Fruit fly (Drosophila melanogaster) whole organism, embryonic: ENCODE measurements around the gene RpL14.

Source experiments
- Ada2b ChIP-seq: fragments of 200-800 bp; sonication (Bioruptor generic); IDR thresholded peaks from 2 replicates; pipeline ENCODE4 v1.3.6; 2022; ENCODE audit warnings: missing biosample characterization, missing genetic modification characterization
- Awh ChIP-seq: fragments of 200-800 bp; sonication (Bioruptor generic); IDR thresholded peaks from 2 replicates; pipeline ENCODE4, ENCODE4 v1.3.6; 2022; ENCODE audit warnings: missing biosample characterization, missing genetic modification characterization
- B-H2 ChIP-seq: fragments of 200-800 bp; sonication (Bioruptor generic); optimal IDR thresholded peaks from 2 replicates; lab custom pipeline; 2018; ENCODE audit warnings: missing biosample characterization, mild to moderate bottlenecking, missing genetic modification characterization
- BtbVII ChIP-seq: fragments of 200-800 bp; sonication (Bioruptor generic); optimal IDR thresholded peaks from 3 replicates; lab custom pipeline; 2017; ENCODE audit warnings: missing biosample characterization, mild to moderate bottlenecking, missing genetic modification characterization
- CG15011 ChIP-seq: fragments of 200-800 bp; sonication (Bioruptor generic); optimal IDR thresholded peaks from 3 replicates; lab custom pipeline; 2018; ENCODE audit warnings: missing biosample characterization, mild to moderate bottlenecking, missing genetic modification characterization
- CG1602 ChIP-seq: fragments of 200-800 bp; sonication (Bioruptor generic); optimal IDR thresholded peaks from 3 replicates; lab custom pipeline; 2016; ENCODE audit warnings: missing biosample characterization, missing genetic modification characterization
- CG1647 ChIP-seq: fragments of 200-800 bp; sonication (Bioruptor generic); optimal IDR thresholded peaks from 3 replicates; lab custom pipeline; 2016; ENCODE audit warnings: missing biosample characterization, missing genetic modification characterization
- CG17912 ChIP-seq: fragments of 200-800 bp; sonication (Bioruptor generic); optimal IDR thresholded peaks from 2 replicates; lab custom pipeline; 2018; ENCODE audit warnings: missing biosample characterization, mild to moderate bottlenecking, missing genetic modification characterization
- CG18262 ChIP-seq: fragments of 200-800 bp; optimal IDR thresholded peaks from 3 replicates; lab custom pipeline; 2019; ENCODE audit warnings: missing biosample characterization, mild to moderate bottlenecking, missing genetic modification characterization, moderate library complexity
- CG2116 ChIP-seq: fragments of 200-800 bp; sonication (Bioruptor generic); optimal IDR thresholded peaks from 3 replicates; lab custom pipeline; 2018; ENCODE audit warnings: missing biosample characterization, mild to moderate bottlenecking, missing genetic modification characterization
- CG31224 ChIP-seq: fragments of 200-800 bp; sonication (Bioruptor generic); IDR thresholded peaks from 2 replicates; pipeline ENCODE4 v1.3.6; 2022; ENCODE audit warnings: missing biosample characterization, missing genetic modification characterization
- CG34422 ChIP-seq: fragments of 200-800 bp; sonication (Bioruptor generic); IDR thresholded peaks from 3 replicates; pipeline ENCODE4 v1.3.6; 2022; ENCODE audit warnings: missing biosample characterization, missing genetic modification characterization
- CG3838 ChIP-seq: fragments of 200-800 bp; sonication (Bioruptor generic); optimal IDR thresholded peaks from 3 replicates; lab custom pipeline; 2016; ENCODE audit warnings: missing biosample characterization, missing genetic modification characterization
- CG6254 ChIP-seq: fragments of 200-800 bp; sonication (Bioruptor generic); optimal IDR thresholded peaks from 3 replicates; lab custom pipeline; 2017; ENCODE audit warnings: mild to moderate bottlenecking, missing biosample characterization, missing genetic modification reagents, missing genetic modification characterization
- CG7357 ChIP-seq: fragments of 200-800 bp; sonication (Bioruptor generic); IDR thresholded peaks from 3 replicates; pipeline ENCODE4 v1.3.6; 2022; ENCODE audit warnings: missing biosample characterization, missing genetic modification characterization
- CHES-1-like ChIP-seq: fragments of 200-800 bp; sonication (Bioruptor generic); optimal IDR thresholded peaks from 2 replicates; lab custom pipeline; 2016; ENCODE audit warnings: missing biosample characterization, missing genetic modification characterization
- E2f2 ChIP-seq: fragments of 200-800 bp; sonication (Bioruptor generic); IDR thresholded peaks from 2 replicates; pipeline ENCODE4 v1.3.6; 2022; ENCODE audit warnings: missing biosample characterization, missing genetic modification characterization
- Gug ChIP-seq: fragments of 200-800 bp; sonication (Bioruptor generic); IDR thresholded peaks from 4 replicates; pipeline ENCODE4 v1.3.6; 2022; ENCODE audit warnings: missing biosample characterization, missing genetic modification characterization
- HHEX ChIP-seq: fragments of 200-800 bp; sonication (Bioruptor generic); optimal IDR thresholded peaks from 3 replicates; lab custom pipeline; 2017; ENCODE audit warnings: missing biosample characterization, mild to moderate bottlenecking, missing genetic modification characterization, missing genetic modification reagents
- HmgZ ChIP-seq: fragments of 200-800 bp; sonication (Bioruptor generic); optimal IDR thresholded peaks from 2 replicates; lab custom pipeline; 2018; ENCODE audit warnings: missing biosample characterization, mild to moderate bottlenecking, missing genetic modification characterization
- Jarid2 ChIP-seq: fragments of 200-800 bp; sonication (Bioruptor generic); optimal IDR thresholded peaks from 3 replicates; lab custom pipeline; 2017; ENCODE audit warnings: mild to moderate bottlenecking, missing biosample characterization, missing genetic modification reagents, missing genetic modification characterization
- Nf-YA ChIP-seq: fragments of 200-800 bp; sonication (Bioruptor generic); IDR thresholded peaks from 2 replicates; pipeline ENCODE4 v1.3.6; 2022; ENCODE audit warnings: missing biosample characterization, missing genetic modification characterization
- Nf-YC ChIP-seq: fragments of 200-800 bp; optimal IDR thresholded peaks from 3 replicates; lab custom pipeline; 2019; ENCODE audit warnings: missing biosample characterization, mild to moderate bottlenecking, missing genetic modification characterization, moderate library complexity
- Opbp ChIP-seq: fragments of 200-800 bp; sonication (Bioruptor generic); IDR thresholded peaks from 3 replicates; pipeline ENCODE4 v1.3.6; 2022; ENCODE audit warnings: missing biosample characterization, missing genetic modification characterization; ENCODE audit not compliant: partially characterized antibody
- PHDP ChIP-seq: fragments of 200-800 bp; sonication (Bioruptor generic); optimal IDR thresholded peaks from 3 replicates; lab custom pipeline; 2018; ENCODE audit warnings: missing biosample characterization, mild to moderate bottlenecking, missing genetic modification characterization, moderate library complexity
- Ptx1 ChIP-seq: fragments of 200-800 bp; sonication (Bioruptor generic); IDR thresholded peaks from 2 replicates; pipeline ENCODE4 v1.3.6; 2022; ENCODE audit warnings: missing biosample characterization, missing genetic modification characterization
- TFAM ChIP-seq: fragments of 200-800 bp; sonication (Bioruptor generic); optimal IDR thresholded peaks from 2 replicates; lab custom pipeline; 2017; ENCODE audit warnings: missing biosample characterization, missing genetic modification characterization, inconsistent platforms
- Xrp1 ChIP-seq: fragments of 200-800 bp; sonication (Bioruptor generic); IDR thresholded peaks from 2 replicates; pipeline ENCODE4 v1.3.6; 2022; ENCODE audit warnings: missing biosample characterization, missing genetic modification characterization
- YL-1 ChIP-seq: fragments of 200-800 bp; sonication (Bioruptor generic); optimal IDR thresholded peaks from 3 replicates; lab custom pipeline; 2017; ENCODE audit warnings: missing biosample characterization, mild to moderate bottlenecking, missing genetic modification characterization
- bcd ChIP-seq: fragments of 200-800 bp; sonication (Bioruptor generic); optimal IDR thresholded peaks from 2 replicates; lab custom pipeline; 2017; ENCODE audit warnings: missing biosample characterization, mild to moderate bottlenecking, missing genetic modification characterization
- cas ChIP-seq: fragments of 200-800 bp; sonication (Bioruptor generic); IDR thresholded peaks from 2 replicates; pipeline ENCODE4 v1.3.6; 2022; ENCODE audit warnings: missing biosample characterization, missing genetic modification characterization
- caup ChIP-seq: fragments of 200-800 bp; sonication (Bioruptor generic); optimal IDR thresholded peaks from 3 replicates; lab custom pipeline; 2017; ENCODE audit warnings: missing biosample characterization, mild to moderate bottlenecking, missing genetic modification characterization, moderate library complexity; ENCODE audit not compliant: severe bottlenecking
- chm ChIP-seq: fragments of 200-800 bp; sonication (Bioruptor generic); IDR thresholded peaks from 2 replicates; pipeline ENCODE4 v1.3.6; 2022; ENCODE audit warnings: missing biosample characterization, missing genetic modification characterization
- crp ChIP-seq, 2 experiments: fragments of 200-800 bp; sonication (Bioruptor generic); optimal IDR thresholded peaks; 2 replicates in 1 of 2; 3 replicates in 1 of 2; lab custom pipeline; 2017; ENCODE audit warnings: missing biosample characterization in 2 of 2, missing genetic modification characterization in 2 of 2, mild to moderate bottlenecking in 1 of 2, moderate library complexity in 1 of 2
- gro ChIP-seq: fragments of 200-800 bp; sonication (Bioruptor generic); optimal IDR thresholded peaks from 2 replicates; lab custom pipeline; 2016; ENCODE audit warnings: missing biosample characterization, missing genetic modification characterization
- h ChIP-seq: fragments of >200 bp; optimal IDR thresholded peaks from 2 replicates; lab custom pipeline; 2017
- ind ChIP-seq: fragments of 200-800 bp; sonication (Bioruptor generic); optimal IDR thresholded peaks from 3 replicates; lab custom pipeline; 2016; ENCODE audit warnings: missing biosample characterization, missing genetic modification characterization
- klu ChIP-seq: fragments of 200-800 bp; sonication (Bioruptor generic); IDR thresholded peaks from 2 replicates; pipeline ENCODE4 v1.3.6; 2022; ENCODE audit warnings: missing biosample characterization, missing genetic modification characterization
- nmo ChIP-seq: fragments of 200-800 bp; sonication (Bioruptor generic); optimal IDR thresholded peaks from 2 replicates; lab custom pipeline; 2018; ENCODE audit warnings: missing biosample characterization, mild to moderate bottlenecking, missing genetic modification characterization, moderate library complexity
- psq ChIP-seq: fragments of 200-800 bp; sonication (Bioruptor generic); optimal IDR thresholded peaks from 2 replicates; lab custom pipeline; 2017; ENCODE audit warnings: missing biosample characterization, missing genetic modification characterization
- row ChIP-seq: fragments of 200-800 bp; sonication (Bioruptor generic); IDR thresholded peaks from 3 replicates; pipeline ENCODE4 v1.3.6; 2022; ENCODE audit warnings: missing biosample characterization, missing genetic modification characterization
- sens ChIP-seq: fragments of 200-800 bp; sonication (Bioruptor generic); peaks from one replicate; lab custom pipeline; 2016; ENCODE audit warnings: missing biosample characterization, missing genetic modification characterization
- seq ChIP-seq: fragments of 200-800 bp; sonication (Bioruptor generic); IDR thresholded peaks from 2 replicates; pipeline ENCODE4 v1.3.6; 2022; ENCODE audit warnings: missing biosample characterization, missing genetic modification characterization
- sob ChIP-seq: fragments of 200-800 bp; sonication (Bioruptor generic); IDR thresholded peaks from 2 replicates; pipeline ENCODE4 v1.3.6; 2022; ENCODE audit warnings: missing biosample characterization, missing genetic modification characterization
- sqz ChIP-seq: fragments of 200-800 bp; sonication (Bioruptor generic); optimal IDR thresholded peaks from 3 replicates; lab custom pipeline; 2018; ENCODE audit warnings: missing biosample characterization, mild to moderate bottlenecking, missing genetic modification characterization
- sug ChIP-seq: fragments of 200-800 bp; optimal IDR thresholded peaks from 2 replicates; lab custom pipeline; 2019; ENCODE audit warnings: missing biosample characterization, mild to moderate bottlenecking, missing genetic modification characterization, moderate library complexity
- tap ChIP-seq: fragments of 200-800 bp; optimal IDR thresholded peaks from 3 replicates; lab custom pipeline; 2019; ENCODE audit warnings: missing biosample characterization, mild to moderate bottlenecking, missing genetic modification characterization, moderate library complexity
- tgo ChIP-seq: fragments of 200-800 bp; sonication (Bioruptor generic); IDR thresholded peaks from 3 replicates; pipeline ENCODE4 v1.3.6; 2022; ENCODE audit warnings: missing biosample characterization, missing genetic modification characterization
- tx ChIP-seq: fragments of 200-800 bp; sonication (Bioruptor generic); optimal IDR thresholded peaks from 2 replicates; lab custom pipeline; 2016; ENCODE audit warnings: missing biosample characterization, missing genetic modification characterization
- usp ChIP-seq: fragments of >200 bp; optimal IDR thresholded peaks from 2 replicates; lab custom pipeline; 2017; ENCODE audit warnings: missing biosample characterization, missing genetic modification characterization
- vfl ChIP-seq: fragments of 200-800 bp; sonication (Bioruptor generic); optimal IDR thresholded peaks from 2 replicates; lab custom pipeline; 2016; ENCODE audit warnings: missing biosample characterization, missing genetic modification characterization
- vnd ChIP-seq: fragments of 200-800 bp; sonication (Bioruptor generic); IDR thresholded peaks from 3 replicates; pipeline ENCODE4 v1.3.6; 2022; ENCODE audit warnings: missing biosample characterization, missing genetic modification characterization; ENCODE audit not compliant: partially characterized antibody

Gene RpL14

DNA sequence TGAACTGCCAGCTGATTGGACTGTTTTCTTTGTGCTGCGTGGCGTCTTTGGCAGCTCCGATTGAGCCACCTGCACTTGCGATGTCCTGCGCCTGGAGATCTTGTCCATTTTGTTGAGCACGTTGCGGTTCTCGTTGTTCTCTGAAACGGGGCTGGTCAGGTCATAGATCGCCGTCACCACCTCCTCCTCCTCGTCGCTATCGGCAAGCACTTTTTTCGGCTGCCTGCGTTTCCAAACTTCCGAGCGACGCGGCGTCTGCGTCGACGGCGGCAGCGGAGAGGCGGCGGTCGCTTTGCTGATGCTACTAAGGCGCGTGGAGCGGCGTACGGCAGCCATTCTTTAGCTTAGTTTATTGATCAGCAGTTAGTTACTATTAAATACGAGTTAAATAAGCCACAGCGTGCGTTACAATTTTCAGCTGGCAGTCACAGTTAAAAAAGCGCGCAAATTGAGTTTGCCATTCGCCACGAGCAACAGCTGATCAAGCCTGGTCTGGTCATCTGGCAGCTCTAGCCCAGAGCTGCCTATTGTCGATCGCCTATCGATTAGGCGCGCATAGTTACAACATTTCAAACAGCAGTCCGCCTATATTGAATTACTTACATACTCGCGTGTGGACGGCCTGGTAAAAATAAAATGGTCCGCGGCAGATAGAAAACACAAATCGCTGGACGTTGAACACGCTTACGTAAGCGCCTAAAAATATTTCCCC, 33.0 kb downstream of the RpL14 start, which contains the start of gene Cdc6 (continued):
- TF ChIP-seq sqz (GFP tag; lab: Kevin White, UChicago) (no peak), CG1602 (no peak), ind (no peak), CG3838 (no peak), E2f2 (GFP tag; lab: Robert Waterston, UW) (peak; percentile 99), crp (GFP tag; optimal IDR thresholded peaks at IDR 0.05; lab: Kevin White, UChicago) (peak; percentile 82 to 96), h (lab: Kevin White, UChicago) (no peak), PHDP (tag; lab: Kevin White, UChicago) (no peak), klu (no peak), HHEX (GFP tag; lab: Kevin White, UChicago) (no peak), B-H2 (no peak), vnd (GFP tag; lab: Robert Waterston, UW) (no peak), CG31224 (no peak), Xrp1 (GFP tag; lab: Robert Waterston, UW) (no peak), nmo (GFP tag; lab: Kevin White, UChicago) (peak; percentile 7), tap (no peak), psq (GFP tag; lab: Kevin White, UChicago) (no peak), CG1647 (GFP tag; lab: Kevin White, UChicago) (no peak), CG15011 (no peak), CG34422 (no peak), Opbp (no peak), Ada2b (GFP tag; lab: Robert Waterston, UW) (no peak), Jarid2 (GFP tag; lab: Kevin White, UChicago) (no peak), tgo (GFP tag; lab: Robert Waterston, UW) (no peak), tx (GFP tag; lab: Kevin White, UChicago) (peak; percentile 49), CG2116 (GFP tag; lab: Kevin White, UChicago) (peak; percentile 99), CG18262 (tag; lab: Kevin White, UChicago) (no peak), Ptx1 (GFP tag; lab: Robert Waterston, UW) (no peak), YL-1 (peak; percentile 25), TFAM (no peak), row (GFP tag; lab: Robert Waterston, UW) (no peak), seq (no peak), CG7357 (no peak), usp (no peak), vfl (no peak), sob (GFP tag; lab: Robert Waterston, UW) (no peak), sug (tag; lab: Kevin White, UChicago) (no peak), CG6254 (GFP tag; lab: Kevin White, UChicago) (no peak), gro (GFP tag; lab: Kevin White, UChicago) (no peak), Nf-YA (GFP tag; lab: Robert Waterston, UW) (no peak), CHES-1-like (GFP tag; lab: Kevin White, UChicago) (peak; percentile 4), HmgZ (tag; lab: Kevin White, UChicago) (peak; percentile 1), Gug (no peak), bcd (GFP tag; lab: Kevin White, UChicago) (no peak), sens (GFP tag; lab: Kevin White, UChicago) (peak; percentile 17), Awh (GFP tag; lab: Robert Waterston, UW) (no peak), CG17912 (GFP tag; lab: Kevin White, UChicago) (no peak), chm (GFP tag; lab: Robert Waterston, UW) (no peak), caup (GFP tag; lab: Kevin White, UChicago) (no peak), BtbVII (GFP tag; lab: Kevin White, UChicago) (no peak), Nf-YC (tag; lab: Kevin White, UChicago) (no peak), cas (GFP tag; lab: Robert Waterston, UW) (no peak)
